Fruit fly (Drosophila melanogaster): ENCODE data around the gene CG14564.

DNA sequence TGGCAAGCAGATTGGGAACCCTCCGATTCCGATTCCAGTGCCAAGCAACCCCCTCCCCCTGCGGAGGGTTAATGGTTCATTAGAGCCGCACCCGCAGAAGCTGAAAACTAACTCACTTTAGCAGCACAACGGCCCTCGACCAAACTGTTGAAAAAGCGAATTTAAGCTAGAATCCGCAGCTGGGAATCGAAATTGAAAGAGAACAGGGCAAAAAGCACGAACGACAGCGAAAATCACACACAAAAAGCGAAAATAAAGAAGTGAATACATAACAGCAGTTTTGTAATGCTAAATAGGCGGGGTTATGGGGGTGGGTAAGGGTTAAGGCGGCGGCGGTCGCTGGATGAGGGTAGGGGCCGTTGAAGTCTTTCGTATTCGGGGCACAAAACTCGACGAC, 29.2 kb upstream of the CG14564 start:
- TF ChIP-seq Hr39 (GFP tag; optimal IDR thresholded peaks at IDR 0.05) (no peak), salr (GFP tag; optimal IDR thresholded peaks at IDR 0.05) (no peak), achi (GFP tag; optimal IDR thresholded peaks at IDR 0.05) (no peak), Sox15 (GFP tag; optimal IDR thresholded peaks at IDR 0.05) (no peak), Sox102F (GFP tag; optimal IDR thresholded peaks at IDR 0.05) (no peak), Smox (GFP tag; optimal IDR thresholded peaks at IDR 0.05) (no peak), CG32006 (GFP tag; optimal IDR thresholded peaks at IDR 0.05) (no peak), CG16779 (tag; optimal IDR thresholded peaks at IDR 0.05) (no peak)

All from whole organism, prepupa.